Fruit fly (Drosophila melanogaster): Measurements from ENCODE around the gene CG4119.
A peak's percentile ranks its signal among the peaks of the same experiment; 100 is the strongest.

Gene CG4119

DNA sequence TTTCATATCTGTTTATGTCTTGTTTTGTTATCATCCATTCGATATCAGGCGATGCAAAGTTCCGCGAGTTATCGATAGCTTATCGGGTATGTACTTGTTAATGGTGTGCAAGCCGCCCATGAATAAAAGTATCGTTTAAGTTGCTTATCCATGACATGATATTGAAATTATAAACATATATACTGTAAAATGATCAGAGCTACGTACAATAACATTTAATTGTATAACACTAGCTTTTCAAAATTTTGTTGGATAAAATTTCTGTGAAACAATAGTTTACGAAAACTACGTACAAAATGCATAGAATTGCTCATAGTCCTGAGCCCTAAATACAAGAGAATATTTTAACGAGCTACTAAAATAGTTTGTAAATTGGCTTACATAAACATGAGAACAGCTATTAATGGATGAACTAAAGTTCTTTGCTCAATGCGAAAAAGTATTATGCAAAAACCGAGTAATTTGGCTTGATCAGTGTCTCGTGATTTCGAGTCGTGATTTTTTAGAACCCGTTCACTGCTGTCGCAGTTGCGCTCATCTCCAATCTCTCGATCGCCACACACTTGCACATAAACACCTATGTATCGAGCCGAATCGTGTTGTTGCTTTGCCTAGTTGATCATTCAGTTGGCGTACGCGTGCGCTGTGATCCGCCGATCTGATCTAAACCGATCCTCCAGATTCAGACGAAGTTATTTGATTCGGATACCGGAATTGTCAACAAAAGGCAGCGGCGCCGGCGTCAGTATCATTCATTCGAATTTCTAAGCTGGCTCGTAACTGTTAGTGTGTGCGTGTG lies 23.8 kb downstream of the CG4119 start, which contains the start of the genes PGAP1 and cv (continued):
- TF ChIP-seq amos (GFP tag; IDR thresholded peaks at IDR 0.05; ENCODE audit: partially characterized antibody) (peak; percentile 81), Oaz (GFP tag; IDR thresholded peaks at IDR 0.05) (no peak), tin (GFP tag; optimal IDR thresholded peaks at IDR 0.05) (no peak), yki (optimal IDR thresholded peaks at IDR 0.05) (no peak), CG17361 (GFP tag; IDR thresholded peaks at IDR 0.05) (peak; percentile 73; the same call in 2 of the 3 replicates), CG15514 (GFP tag; optimal IDR thresholded peaks at IDR 0.05) (peak; percentile 41), Dbx (GFP tag; IDR thresholded peaks at IDR 0.05) (no peak), gcm (GFP tag; optimal IDR thresholded peaks at IDR 0.05) (no peak), wek (GFP tag; optimal IDR thresholded peaks at IDR 0.05) (no peak), CG11456 (GFP tag; IDR thresholded peaks at IDR 0.05) (0 out of 3 replicates have a peak, but pooled peaks have one; percentile 49), pros (GFP tag; optimal IDR thresholded peaks at IDR 0.05) (no peak), CG18599 (GFP tag; optimal IDR thresholded peaks at IDR 0.05) (no peak), CG33213 (GFP tag; optimal IDR thresholded peaks at IDR 0.05) (no peak), tna (GFP tag; IDR thresholded peaks at IDR 0.05; ENCODE audit: partially characterized antibody) (peak; percentile 38), CG10431 (GFP tag; optimal IDR thresholded peaks at IDR 0.05) (no peak), CG4404 (GFP tag; IDR thresholded peaks at IDR 0.05) (no peak), vnd (GFP tag; IDR thresholded peaks at IDR 0.05; ENCODE audit: partially characterized antibody) (peak; percentile 67), CG14050 (GFP tag; IDR thresholded peaks at IDR 0.05) (no peak), her (GFP tag; optimal IDR thresholded peaks at IDR 0.05) (no peak), Side (GFP tag; optimal IDR thresholded peaks at IDR 0.05) (no peak), h (optimal IDR thresholded peaks at IDR 0.05) (no peak), Meics (GFP tag; optimal IDR thresholded peaks at IDR 0.05) (peak; percentile 30), Rfx (GFP tag; IDR thresholded peaks at IDR 0.05) (peak; percentile 42), CG16815 (GFP tag; optimal IDR thresholded peaks at IDR 0.05) (no peak), dmrt11E (tag; optimal IDR thresholded peaks at IDR 0.05) (peak; percentile 13), ssp (GFP tag; IDR thresholded peaks at IDR 0.05) (no peak), unc-4 (GFP tag; IDR thresholded peaks at IDR 0.05; ENCODE audit: partially characterized antibody) (peak; percentile 72), so (GFP tag; IDR thresholded peaks at IDR 0.05) (no peak), ERR (GFP tag; optimal IDR thresholded peaks at IDR 0.05) (no peak), CG31224 (GFP tag; IDR thresholded peaks at IDR 0.05) (no peak), ac (GFP tag; optimal IDR thresholded peaks at IDR 0.05) (no peak), Nf-YC (tag; optimal IDR thresholded peaks at IDR 0.05) (no peak), D19B (GFP tag; optimal IDR thresholded peaks at IDR 0.05) (no peak), CG17359 (tag; optimal IDR thresholded peaks at IDR 0.05) (no peak), CG17829 (tag; optimal IDR thresholded peaks at IDR 0.05) (peak; percentile 20), CG6175 (GFP tag; IDR thresholded peaks at IDR 0.05) (no peak), CG1832 (GFP tag; optimal IDR thresholded peaks at IDR 0.05) (no peak), Sry-δ (GFP tag; optimal IDR thresholded peaks at IDR 0.05) (peak; percentile 81), scrt (GFP tag; optimal IDR thresholded peaks at IDR 0.05) (no peak), fd64A (GFP tag; optimal IDR thresholded peaks at IDR 0.05) (no peak), exex (tag; optimal IDR thresholded peaks at IDR 0.05) (no peak), da (GFP tag; optimal IDR thresholded peaks at IDR 0.05) (no peak), CG11247 (GFP tag; IDR thresholded peaks at IDR 0.05) (no peak), Opbp (GFP tag; IDR thresholded peaks at IDR 0.05; ENCODE audit: partially characterized antibody) (peak; percentile 78; the same call in 2 of the 3 replicates), zen (tag; optimal IDR thresholded peaks at IDR 0.05) (no peak), pan (optimal IDR thresholded peaks at IDR 0.05) (no peak), pan (GFP tag; optimal IDR thresholded peaks at IDR 0.05 in 1 of 2, IDR thresholded peaks at IDR 0.05 in 1 of 2) (no peak), pb (GFP tag; optimal IDR thresholded peaks at IDR 0.05) (no peak), dpn (GFP tag; optimal IDR thresholded peaks at IDR 0.05) (peak; percentile 33 to 46), Atf3 (GFP tag; optimal IDR thresholded peaks at IDR 0.05) (no peak)

All from whole organism, embryonic.